Fruit fly (Drosophila melanogaster): ENCODE measurements around the gene CG9040.

CG9040 gene

dm6 chr3L:14004041-14004407 is 16.3 kb downstream of the CG9040 start (continued):
- TF ChIP-seq CG6854 (GFP tag; optimal IDR thresholded peaks at IDR 0.05) (peak; percentile 44), CG13123 (GFP tag; optimal IDR thresholded peaks at IDR 0.05) (peak; percentile 25), dmrt99B (tag; optimal IDR thresholded peaks at IDR 0.05) (peak; percentile 1), dimm (GFP tag; IDR thresholded peaks at IDR 0.05) (no peak), ATbp (GFP tag; optimal IDR thresholded peaks at IDR 0.05) (no peak), zfh2 (GFP tag; optimal IDR thresholded peaks at IDR 0.05) (no peak), hbn (GFP tag; IDR thresholded peaks at IDR 0.05; ENCODE audit: partially characterized antibody) (no peak), CG12071 (GFP tag; optimal IDR thresholded peaks at IDR 0.05) (peak; percentile 34), tna (GFP tag; IDR thresholded peaks at IDR 0.05; ENCODE audit: partially characterized antibody) (no peak), E2f2 (GFP tag; IDR thresholded peaks at IDR 0.05) (0 out of 2 replicates have a peak, but pooled peaks have one; percentile 17), CG7357 (GFP tag; IDR thresholded peaks at IDR 0.05) (no peak), dan (GFP tag; IDR thresholded peaks at IDR 0.05) (no peak), Opbp (GFP tag; IDR thresholded peaks at IDR 0.05; ENCODE audit: partially characterized antibody) (peak; percentile 100), wor (GFP tag; IDR thresholded peaks at IDR 0.05) (no peak), Max (GFP tag; optimal IDR thresholded peaks at IDR 0.05) (peak; percentile 15), aop (GFP tag; IDR thresholded peaks at IDR 0.05) (no peak), CG7745 (tag; optimal IDR thresholded peaks at IDR 0.05) (no peak), CG17361 (GFP tag; IDR thresholded peaks at IDR 0.05) (0 out of 3 replicates have a peak, but pooled peaks have one; percentile 54), Lim3 (GFP tag; IDR thresholded peaks at IDR 0.05) (no peak), ac (GFP tag; optimal IDR thresholded peaks at IDR 0.05) (no peak), Chrac-16 (GFP tag; optimal IDR thresholded peaks at IDR 0.05) (no peak), Hmr (GFP tag; optimal IDR thresholded peaks at IDR 0.05) (peak; percentile 41), Side (GFP tag; optimal IDR thresholded peaks at IDR 0.05) (peak; percentile 2), CG15601 (tag; optimal IDR thresholded peaks at IDR 0.05) (no peak), CG2199 (GFP tag; IDR thresholded peaks at IDR 0.05) (peak; percentile 64; the same call in 2 of the 3 replicates), CG2678 (tag; optimal IDR thresholded peaks at IDR 0.05) (no peak), CG32767 (GFP tag; IDR thresholded peaks at IDR 0.05) (0 out of 2 replicates have a peak, but pooled peaks have one; percentile 31), CG13775 (GFP tag; optimal IDR thresholded peaks at IDR 0.05) (peak; percentile 4), cg (GFP tag; optimal IDR thresholded peaks at IDR 0.05) (peak; percentile 91), Fer2 (tag; optimal IDR thresholded peaks at IDR 0.05) (no peak), zen2 (GFP tag; IDR thresholded peaks at IDR 0.05; ENCODE audit: partially characterized antibody) (no peak), gcm2 (GFP tag; optimal IDR thresholded peaks at IDR 0.05) (no peak), CG10321 (GFP tag; IDR thresholded peaks at IDR 0.05) (peak; percentile 99), rib (GFP tag; IDR thresholded peaks at IDR 0.05) (peak; percentile 98), ewg (GFP tag; optimal IDR thresholded peaks at IDR 0.05) (peak; percentile 99), CG1024 (GFP tag; IDR thresholded peaks at IDR 0.05) (peak; percentile 51), ara (GFP tag; IDR thresholded peaks at IDR 0.05) (no peak), fu2 (GFP tag; optimal IDR thresholded peaks at IDR 0.05) (no peak), CG4730 (GFP tag; IDR thresholded peaks at IDR 0.05) (no peak), Oaz (GFP tag; IDR thresholded peaks at IDR 0.05) (no peak), Sox102F (GFP tag; optimal IDR thresholded peaks at IDR 0.05) (no peak), CG6254 (GFP tag; optimal IDR thresholded peaks at IDR 0.05) (peak; percentile 30), dpn (GFP tag; optimal IDR thresholded peaks at IDR 0.05) (no peak), CG33213 (GFP tag; optimal IDR thresholded peaks at IDR 0.05) (peak; percentile 36), lov (optimal IDR thresholded peaks at IDR 0.05) (no peak), lov (GFP tag; IDR thresholded peaks at IDR 0.05) (peak; percentile 82; the same call in 2 of the 3 replicates), emc (GFP tag; optimal IDR thresholded peaks at IDR 0.05) (no peak), stc (GFP tag; IDR thresholded peaks at IDR 0.05) (no peak), corto (GFP tag; optimal IDR thresholded peaks at IDR 0.05) (no peak), HmgZ (tag; optimal IDR thresholded peaks at IDR 0.05) (peak; percentile 37), ato (GFP tag; IDR thresholded peaks at IDR 0.05; ENCODE audit: partially characterized antibody) (0 out of 2 replicates have a peak, but pooled peaks have one; percentile 20)
